Worm (Caenorhabditis elegans) whole organism, early embryonic: ENCODE data around the gene F59B10.3.

Source experiments
- B0310.2 ChIP-seq: sonication (generic microtip); optimal IDR thresholded peaks from 2 replicates; lab custom pipeline; 2016; ENCODE audit warnings: mild to moderate bottlenecking, missing genetic modification characterization, missing compliant biosample characterization
- F13C5.2 ChIP-seq: sonication (generic microtip); optimal IDR thresholded peaks from 2 replicates; lab custom pipeline; 2017; ENCODE audit warnings: mild to moderate bottlenecking, missing genetic modification characterization, inconsistent platforms, missing compliant biosample characterization
- aly-1 ChIP-seq: sonication (generic microtip); optimal IDR thresholded peaks from 2 replicates; lab custom pipeline; 2016; ENCODE audit warnings: missing genetic modification characterization, missing compliant biosample characterization
- ama-1 ChIP-seq: fragments of 150-350 bp; optimal IDR thresholded peaks from 2 replicates; lab custom pipeline; 2014
- ceh-13 ChIP-seq: fragments of 200-800 bp; sonication (Bioruptor generic); optimal IDR thresholded peaks from 2 replicates; lab custom pipeline; 2018; ENCODE audit warnings: mild to moderate bottlenecking, missing genetic modification characterization, missing compliant biosample characterization
- ceh-36 ChIP-seq: sonication (generic microtip); optimal IDR thresholded peaks from 2 replicates; lab custom pipeline; 2016; ENCODE audit warnings: missing genetic modification characterization, inconsistent platforms, missing compliant biosample characterization
- ets-7 ChIP-seq: sonication (generic microtip); optimal IDR thresholded peaks from 2 replicates; lab custom pipeline; 2016; ENCODE audit warnings: missing genotype, missing genetic modification characterization, missing compliant biosample characterization
- flt-1 ChIP-seq: fragments of 200-800 bp; sonication (Bioruptor generic); IDR thresholded peaks from 2 replicates; pipeline ENCODE4 v1.3.6; 2022; ENCODE audit warnings: missing genetic modification characterization, missing compliant biosample characterization
- hmbx-1 ChIP-seq: sonication (generic microtip); optimal IDR thresholded peaks from 2 replicates; lab custom pipeline; 2016; ENCODE audit warnings: mild to moderate bottlenecking, missing genetic modification characterization, missing compliant biosample characterization
- hmg-4 ChIP-seq: fragments of 200-800 bp; sonication (Bioruptor generic); optimal IDR thresholded peaks from 2 replicates; lab custom pipeline; 2018; ENCODE audit warnings: mild to moderate bottlenecking, missing genetic modification characterization, missing compliant biosample characterization
- hnd-1 ChIP-seq: sonication (generic microtip); optimal IDR thresholded peaks from 2 replicates; lab custom pipeline; 2016; ENCODE audit warnings: missing genetic modification characterization, missing compliant biosample characterization
- pes-1 ChIP-seq: fragments of 200-800 bp; sonication (Bioruptor generic); IDR thresholded peaks from 2 replicates; pipeline ENCODE4 v1.3.6; 2022; ENCODE audit warnings: missing genetic modification reagents, missing genetic modification characterization, missing compliant biosample characterization
- scrt-1 ChIP-seq: fragments of 200-800 bp; sonication (Bioruptor generic); IDR thresholded peaks from 2 replicates; pipeline ENCODE4 v1.3.6; 2022; ENCODE audit warnings: missing genetic modification characterization, missing compliant biosample characterization
- sea-1 ChIP-seq: fragments of 200-800 bp; sonication (Bioruptor generic); conservative IDR thresholded peaks from 2 replicates; pipeline ENCODE4 v1.3.6; 2022; ENCODE audit warnings: missing genetic modification characterization, missing compliant biosample characterization
- tbx-11 ChIP-seq: fragments of 200-800 bp; sonication (Bioruptor generic); IDR thresholded peaks from 2 replicates; pipeline ENCODE4 v1.3.6; 2022; ENCODE audit warnings: missing genetic modification characterization, missing compliant biosample characterization
- tbx-37 ChIP-seq: fragments of 200-800 bp; sonication (Bioruptor generic); conservative IDR thresholded peaks from 2 replicates; pipeline ENCODE4 v1.3.6; 2022; ENCODE audit warnings: missing genetic modification reagents, missing genetic modification characterization, missing compliant biosample characterization
- tra-4 ChIP-seq: sonication (generic microtip); optimal IDR thresholded peaks from 2 replicates; lab custom pipeline; 2017; ENCODE audit warnings: missing genetic modification characterization, missing compliant biosample characterization

F59B10.3 gene

ce11 chrII:10510242-10510641, at the start of gene F59B10.3:
F59B10.3 (plus strand) TSS chrII:10510542.
- TF ChIP-seq hmg-4 (GFP tag; lab: Kevin White, UChicago) (no peak), tra-4 (tag; lab: Kevin White, UChicago) (no peak), scrt-1 (GFP tag; lab: Robert Waterston, UW) (no peak), ama-1 (no peak), aly-1 (tag; lab: Kevin White, UChicago) (no peak), B0310.2 (tag; lab: Kevin White, UChicago) (no peak), ets-7 (tag; lab: Kevin White, UChicago) (no peak), sea-1 (GFP tag; lab: Robert Waterston, UW) (no peak)

DNA sequence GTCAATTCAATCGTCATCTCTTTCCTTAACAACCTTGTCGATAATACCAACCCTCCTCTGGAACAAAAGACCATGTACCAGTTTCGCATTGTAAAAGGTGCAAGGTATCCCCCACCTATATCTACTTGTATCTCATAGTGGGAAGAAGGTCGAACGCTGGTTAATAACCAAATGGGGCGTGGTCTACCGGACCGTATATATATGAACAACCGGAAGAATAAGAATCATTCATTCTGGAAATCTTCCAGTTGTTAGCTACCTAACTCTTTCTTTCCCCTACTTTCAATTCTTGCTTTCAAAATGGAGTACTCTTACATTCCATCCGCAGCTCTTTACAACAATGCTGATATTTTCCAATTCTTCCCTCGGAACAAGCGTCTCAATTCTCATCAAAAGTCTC, 49.1 kb upstream of the F59B10.3 start, which contains the start of gene ZK673.5:
Gene ZK673.5, plus strand, starts transcription at position 301 of the 400 bp plus-strand sequence.
- no peak for TF ChIP-seq ama-1
- no peak for TF ChIP-seq ceh-36
- no peak for TF ChIP-seq F13C5.2 (tag; lab: Kevin White, UChicago)
- TF ChIP-seq scrt-1 (GFP tag; lab: Robert Waterston, UW) = no peak
- no peak for TF ChIP-seq ets-7 (tag; lab: Kevin White, UChicago)
- TF ChIP-seq flt-1 (GFP tag; lab: Robert Waterston, UW) = no peak
- TF ChIP-seq B0310.2 (tag; lab: Kevin White, UChicago) = no peak
- no peak for TF ChIP-seq pes-1 (GFP tag; lab: Robert Waterston, UW)
- no peak for TF ChIP-seq hmbx-1
- no peak for TF ChIP-seq tbx-11 (GFP tag; lab: Robert Waterston, UW)
- TF ChIP-seq ceh-13 (GFP tag; lab: Kevin White, UChicago) = no peak
- no peak for TF ChIP-seq tra-4 (tag; lab: Kevin White, UChicago)
- no peak for TF ChIP-seq aly-1 (tag; lab: Kevin White, UChicago)
- no peak for TF ChIP-seq hmg-4 (GFP tag; lab: Kevin White, UChicago)

DNA sequence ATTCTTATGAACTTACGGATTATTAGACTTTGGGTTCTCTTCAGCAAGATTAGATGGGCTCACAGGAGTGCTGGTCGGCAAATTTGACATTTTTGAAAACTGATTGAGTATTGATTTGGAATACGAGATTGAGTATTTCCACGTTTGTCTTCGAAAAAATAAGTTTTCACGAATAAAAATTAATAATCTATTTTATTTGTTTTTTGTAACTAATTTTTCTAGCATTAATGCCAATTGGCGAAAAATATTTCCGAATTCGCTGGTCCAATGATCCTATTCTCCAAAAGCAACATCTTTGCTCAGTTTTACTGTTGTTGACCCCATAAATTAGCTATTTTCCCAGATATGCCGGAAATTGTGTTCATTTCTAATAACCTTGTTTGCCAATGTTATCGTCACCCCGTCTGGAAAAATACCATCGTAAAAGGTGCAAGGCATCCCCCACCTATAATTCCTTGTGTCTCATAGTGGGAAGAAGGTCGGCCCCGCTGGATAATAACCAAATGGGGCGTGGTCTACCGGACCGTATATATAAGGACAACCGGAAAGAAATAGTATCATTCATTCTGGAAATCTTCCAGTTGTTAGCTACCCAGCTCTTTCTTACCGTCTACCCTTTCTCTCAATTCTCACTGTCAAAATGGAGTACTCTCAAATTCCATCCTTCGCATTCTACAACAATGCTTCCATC, 46.0 kb upstream of the F59B10.3 start, which contains the start of the genes ZK673.6 and sdz-37:
Gene ZK673.6, minus strand, starts transcription at position 101 of the 691 bp plus-strand sequence.
Gene sdz-37, plus strand, starts transcription at position 641 of the 691 bp plus-strand sequence.
- TF ChIP-seq tbx-37 = no peak
- TF ChIP-seq B0310.2 (tag; lab: Kevin White, UChicago) = no peak
- TF ChIP-seq ceh-13 (GFP tag; lab: Kevin White, UChicago) = no peak
- TF ChIP-seq F13C5.2 (tag; lab: Kevin White, UChicago) = no peak
- TF ChIP-seq hmbx-1 = no peak
- no peak for TF ChIP-seq tbx-11 (GFP tag; lab: Robert Waterston, UW)
- TF ChIP-seq hnd-1 = no peak
- TF ChIP-seq tra-4 (tag; lab: Kevin White, UChicago) = no peak
- TF ChIP-seq hmg-4 (GFP tag; lab: Kevin White, UChicago) = no peak
- no peak for TF ChIP-seq flt-1 (GFP tag; lab: Robert Waterston, UW)
- TF ChIP-seq sea-1 (GFP tag; lab: Robert Waterston, UW) = no peak
- TF ChIP-seq aly-1 (tag; lab: Kevin White, UChicago) = no peak
- TF ChIP-seq ceh-36 = no peak

DNA sequence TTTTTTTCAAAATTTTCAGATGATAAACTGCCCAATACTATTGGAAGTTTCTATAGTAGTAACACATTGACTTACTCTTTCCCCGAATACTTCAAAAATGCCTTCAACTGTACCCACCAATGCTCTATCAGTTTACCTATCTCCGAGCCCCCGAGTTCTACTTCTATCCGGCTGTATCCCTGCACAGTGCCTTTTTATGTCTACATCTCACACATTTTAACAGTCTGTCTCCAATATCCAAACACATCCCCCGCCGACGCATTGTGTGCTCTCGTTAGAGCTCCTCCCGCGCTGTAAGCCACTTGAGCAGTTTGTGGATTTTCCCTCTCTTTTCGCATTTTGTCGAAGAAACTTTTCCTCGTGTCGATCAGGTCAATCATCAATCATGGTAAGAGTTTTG, 43.8 kb upstream of the F59B10.3 start, which contains the start of gene tnc-2:
Gene tnc-2, plus strand, starts transcription at position 301 of the 400 bp plus-strand sequence.
- TF ChIP-seq hnd-1 (no peak), sea-1 (GFP tag; lab: Robert Waterston, UW) (no peak)

- no peak for TF ChIP-seq flt-1 (GFP tag; lab: Robert Waterston, UW)
- TF ChIP-seq hnd-1 = no peak
- TF ChIP-seq B0310.2 (tag; lab: Kevin White, UChicago) = no peak
- no peak for TF ChIP-seq ceh-13 (GFP tag; lab: Kevin White, UChicago)
Observed at ce11 chrII:10470159-10470558, 40.2 kb upstream of the F59B10.3 start, which contains the start of gene clec-143. clec-143 (minus strand) TSS chrII:10470297.

DNA sequence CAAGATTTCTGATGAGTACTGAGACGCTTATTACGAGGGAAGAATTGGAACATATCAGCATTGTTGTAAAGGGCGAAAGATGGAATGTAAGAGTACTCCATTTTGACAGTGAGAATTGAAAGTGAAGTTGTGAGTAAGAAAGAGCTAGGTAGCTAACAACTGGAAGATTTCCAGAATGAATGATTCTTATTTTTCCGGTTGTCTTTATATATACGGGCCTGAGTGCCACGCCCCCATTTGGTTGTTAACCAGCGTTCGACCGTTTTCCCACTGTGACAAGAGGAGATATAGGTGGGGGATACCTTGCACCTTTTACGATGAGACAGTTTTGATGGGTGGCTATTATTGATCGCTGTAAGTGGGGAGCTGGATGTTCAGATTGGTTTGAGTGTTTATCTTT, 39.1 kb upstream of the F59B10.3 start, which contains the start of gene ZK666.1:
Gene ZK666.1, minus strand, starts transcription at position 101 of the 400 bp plus-strand sequence.
- TF ChIP-seq F13C5.2 (tag; lab: Kevin White, UChicago) (no peak), flt-1 (GFP tag; lab: Robert Waterston, UW) (no peak), tbx-11 (GFP tag; lab: Robert Waterston, UW) (no peak), ceh-36 (no peak), pes-1 (GFP tag; lab: Robert Waterston, UW) (no peak), B0310.2 (tag; lab: Kevin White, UChicago) (no peak), tbx-37 (no peak), scrt-1 (GFP tag; lab: Robert Waterston, UW) (no peak), tra-4 (tag; lab: Kevin White, UChicago) (no peak), ceh-13 (GFP tag; lab: Kevin White, UChicago) (no peak), aly-1 (tag; lab: Kevin White, UChicago) (no peak), hmg-4 (GFP tag; lab: Kevin White, UChicago) (no peak), hnd-1 (no peak), hmbx-1 (no peak), sea-1 (GFP tag; lab: Robert Waterston, UW) (no peak), ets-7 (tag; lab: Kevin White, UChicago) (no peak), ama-1 (no peak)

- TF ChIP-seq flt-1 (GFP tag; lab: Robert Waterston, UW) (no peak), ceh-13 (GFP tag; lab: Kevin White, UChicago) (no peak), scrt-1 (GFP tag; lab: Robert Waterston, UW) (no peak), tbx-11 (GFP tag; lab: Robert Waterston, UW) (no peak), sea-1 (GFP tag; lab: Robert Waterston, UW) (no peak), B0310.2 (tag; lab: Kevin White, UChicago) (no peak), ets-7 (tag; lab: Kevin White, UChicago) (no peak), ceh-36 (no peak), hmg-4 (GFP tag; lab: Kevin White, UChicago) (no peak), pes-1 (GFP tag; lab: Robert Waterston, UW) (no peak), aly-1 (tag; lab: Kevin White, UChicago) (no peak), hmbx-1 (no peak), F13C5.2 (tag; lab: Kevin White, UChicago) (no peak), ama-1 (no peak), hnd-1 (no peak)
Observed at ce11 chrII:10471790-10472189, 38.6 kb upstream of the F59B10.3 start, which contains the start of gene ZK666.2. ZK666.2 (minus strand) TSS chrII:10471890.
